Worm (Caenorhabditis elegans) whole organism, L2 larva: Measurements from ENCODE around the gene taap-1.
A peak's percentile ranks its signal among the peaks of the same experiment; 100 is the strongest.

Experiments
- C34F6.9 ChIP-seq: fragments of 150-350 bp; optimal IDR thresholded peaks from 2 replicates; lab custom pipeline; 2014; ENCODE audit warnings: missing biosample characterization, missing genetic modification characterization
- F13H6.1 ChIP-seq: sonication (generic microtip); optimal IDR thresholded peaks from 2 replicates; lab custom pipeline; 2016; ENCODE audit warnings: missing genetic modification characterization, missing compliant biosample characterization
- Y55F3AM.14 ChIP-seq: fragments of 200-800 bp; sonication (Bioruptor generic); optimal IDR thresholded peaks from 2 replicates; lab custom pipeline; 2018; ENCODE audit warnings: mild to moderate bottlenecking, missing genetic modification characterization, missing compliant biosample characterization
- ZK546.5 ChIP-seq: sonication (generic microtip); optimal IDR thresholded peaks from 2 replicates; lab custom pipeline; 2017; ENCODE audit warnings: missing biosample characterization, missing genetic modification characterization
- ama-1 ChIP-seq: fragments of 150-350 bp; optimal IDR thresholded peaks from 2 replicates; lab custom pipeline; 2018; ENCODE audit warnings: inconsistent platforms
- blmp-1 ChIP-seq: sonication (generic microtip); optimal IDR thresholded peaks from 2 replicates; lab custom pipeline; 2017; ENCODE audit warnings: missing genetic modification characterization, mild to moderate bottlenecking, missing compliant biosample characterization, antibody characterized with exemption, moderate library complexity; ENCODE audit not compliant: insufficient read depth
- ceh-16 ChIP-seq: fragments of 150-350 bp; optimal IDR thresholded peaks from 2 replicates; lab custom pipeline; 2014; ENCODE audit warnings: missing biosample characterization, missing genetic modification characterization
- crh-2 ChIP-seq: sonication (generic microtip); optimal IDR thresholded peaks from 2 replicates; lab custom pipeline; 2017; ENCODE audit warnings: missing biosample characterization, missing genetic modification characterization
- dmd-4 ChIP-seq: sonication (generic microtip); optimal IDR thresholded peaks from 2 replicates; lab custom pipeline; 2017; ENCODE audit warnings: missing biosample characterization, missing genetic modification characterization
- egl-27 ChIP-seq: sonication (generic microtip); optimal IDR thresholded peaks from 3 replicates; lab custom pipeline; 2017; ENCODE audit warnings: missing biosample characterization, missing genetic modification reagents, missing genetic modification characterization
- gmeb-1 ChIP-seq: fragments of 150-350 bp; optimal IDR thresholded peaks from 2 replicates; lab custom pipeline; 2014; ENCODE audit warnings: missing biosample characterization, missing genetic modification characterization
- lin-13 ChIP-seq: fragments of 150-350 bp; optimal IDR thresholded peaks from 2 replicates; lab custom pipeline; 2014; ENCODE audit warnings: missing biosample characterization, missing genetic modification reagents, missing genetic modification characterization
- lin-39 ChIP-seq: fragments of 150-350 bp; optimal IDR thresholded peaks from 2 replicates; lab custom pipeline; 2014; ENCODE audit warnings: missing biosample characterization, missing genetic modification reagents, missing genetic modification characterization
- lsy-2 ChIP-seq, 2 experiments: fragments of 150-350 bp in 1 of 2; sonication (generic microtip) in 1 of 2; optimal IDR thresholded peaks; 2 replicates each; lab custom pipeline; 2014 to 2017; ENCODE audit warnings: missing biosample characterization in 2 of 2, missing genetic modification characterization in 2 of 2
- mdl-1 ChIP-seq, 2 experiments: fragments of 150-350 bp in 1 of 2; sonication (generic microtip) in 1 of 2; optimal IDR thresholded peaks; 2 replicates each; lab custom pipeline; 2017; ENCODE audit warnings: missing biosample characterization in 2 of 2, missing genetic modification characterization in 2 of 2
- nhr-11 ChIP-seq: fragments of 150-350 bp; optimal IDR thresholded peaks from 2 replicates; lab custom pipeline; 2014; ENCODE audit warnings: missing biosample characterization, missing genetic modification characterization
- nhr-12 ChIP-seq: fragments of 150-350 bp; optimal IDR thresholded peaks from 2 replicates; lab custom pipeline; 2014; ENCODE audit warnings: missing biosample characterization, missing genetic modification characterization
- nhr-129 ChIP-seq: fragments of 150-350 bp; optimal IDR thresholded peaks from 2 replicates; lab custom pipeline; 2014; ENCODE audit warnings: missing biosample characterization, missing genetic modification characterization
- nhr-21 ChIP-seq: fragments of 150-350 bp; optimal IDR thresholded peaks from 2 replicates; lab custom pipeline; 2014; ENCODE audit warnings: missing biosample characterization, missing genetic modification characterization
- nhr-23 ChIP-seq: fragments of 150-350 bp; optimal IDR thresholded peaks from 2 replicates; lab custom pipeline; 2014; ENCODE audit warnings: missing biosample characterization, missing genetic modification reagents, missing genetic modification characterization
- nhr-25 ChIP-seq: fragments of 150-350 bp; sonication (generic microtip); optimal IDR thresholded peaks from 3 replicates; lab custom pipeline; 2014; ENCODE audit warnings: missing biosample characterization, missing genetic modification characterization
- sem-4 ChIP-seq: fragments of 150-350 bp; optimal IDR thresholded peaks from 2 replicates; lab custom pipeline; 2014; ENCODE audit warnings: missing biosample characterization, missing genetic modification reagents, missing genetic modification characterization
- skn-1 ChIP-seq: sonication (generic microtip); optimal IDR thresholded peaks from 2 replicates; lab custom pipeline; 2017; ENCODE audit warnings: missing biosample characterization, missing genetic modification characterization
- sma-3 ChIP-seq: sonication (generic microtip); optimal IDR thresholded peaks from 2 replicates; lab custom pipeline; 2016; ENCODE audit warnings: missing genetic modification reagents, missing genetic modification characterization, missing compliant biosample characterization
- sma-9 ChIP-seq, 2 experiments: fragments of 150-350 bp in 1 of 2; sonication (generic microtip) in 1 of 2; optimal IDR thresholded peaks; 2 replicates each; lab custom pipeline; 2014 to 2016; ENCODE audit warnings: missing genetic modification characterization in 2 of 2, mild to moderate bottlenecking in 1 of 2, missing biosample characterization in 1 of 2, missing compliant biosample characterization in 1 of 2, missing genetic modification reagents in 1 of 2, moderate library complexity in 1 of 2
- snpc-4 ChIP-seq: fragments of 150-350 bp; optimal IDR thresholded peaks from 2 replicates; lab custom pipeline; 2014; ENCODE audit warnings: missing biosample characterization, missing genetic modification characterization
- unc-39 ChIP-seq: fragments of 150-350 bp; optimal IDR thresholded peaks from 2 replicates; lab custom pipeline; 2014; ENCODE audit warnings: missing biosample characterization, missing genetic modification characterization
- unc-55 ChIP-seq: fragments of 150-350 bp; sonication (generic microtip); optimal IDR thresholded peaks from 3 replicates; lab custom pipeline; 2014; ENCODE audit warnings: missing biosample characterization, missing genetic modification reagents, missing genetic modification characterization
- unc-62 ChIP-seq: fragments of 150-350 bp; optimal IDR thresholded peaks from 2 replicates; lab custom pipeline; 2014; ENCODE audit warnings: missing biosample characterization, missing genetic modification reagents, missing genetic modification characterization
- zag-1 ChIP-seq: fragments of 150-350 bp; optimal IDR thresholded peaks from 2 replicates; lab custom pipeline; 2014; ENCODE audit warnings: missing biosample characterization, missing genetic modification characterization

The taap-1 gene

ce11 chrII:8467809-8468208, 15.9 kb downstream of the taap-1 start, which contains the start of gene M05D6.2:
Gene M05D6.2, plus strand, starts transcription at chrII:8468109.
- TF ChIP-seq skn-1 (tag; lab: Kevin White, UChicago) (no peak), lin-39 (tag; lab: Kevin White, UChicago) (no peak), zag-1 (tag; lab: Kevin White, UChicago) (no peak), unc-55 (GFP tag; lab: Kevin White, UChicago) (no peak), snpc-4 (no peak), F13H6.1 (tag; lab: Kevin White, UChicago) (no peak), ZK546.5 (no peak), nhr-129 (tag; lab: Kevin White, UChicago) (no peak), gmeb-1 (tag; lab: Kevin White, UChicago) (no peak), ama-1 (no peak), mdl-1 (tag; optimal IDR thresholded peaks at IDR 0.05; lab: Kevin White, UChicago) (no peak), Y55F3AM.14 (GFP tag; lab: Kevin White, UChicago) (no peak), crh-2 (tag; lab: Kevin White, UChicago) (no peak)
- TF ChIP-seq, all 48 proteins: peak for 0

ce11 chrII:8466874-8467273, 16.8 kb downstream of the taap-1 start, which contains the start of gene F22B5.10:
Gene F22B5.10, plus strand, starts transcription at chrII:8467174.
- TF ChIP-seq nhr-12 (no peak), nhr-21 (tag; lab: Kevin White, UChicago) (no peak), blmp-1 (tag; lab: Kevin White, UChicago) (no peak), gmeb-1 (tag; lab: Kevin White, UChicago) (no peak), nhr-129 (tag; lab: Kevin White, UChicago) (no peak), nhr-11 (no peak), mdl-1 (tag; optimal IDR thresholded peaks at IDR 0.05; lab: Kevin White, UChicago) (no peak), ceh-16 (no peak), egl-27 (tag; lab: Kevin White, UChicago) (no peak), unc-62 (GFP tag; lab: Kevin White, UChicago) (no peak), Y55F3AM.14 (GFP tag; lab: Kevin White, UChicago) (no peak), sem-4 (tag; lab: Kevin White, UChicago) (no peak)
- TF ChIP-seq, all 48 proteins: peak for 0

ce11 chrII:8464448-8464898, 19.2 kb downstream of the taap-1 start, which contains the start of gene fars-3:
Gene fars-3, plus strand, starts transcription at chrII:8464848.
- TF ChIP-seq crh-2 (tag; lab: Kevin White, UChicago) (no peak), lsy-2 (tag; optimal IDR thresholded peaks at IDR 0.05; lab: Kevin White, UChicago) (peak in 1 of 2 experiments; percentile 49), C34F6.9 (tag; lab: Kevin White, UChicago) (peak; percentile 39), sma-3 (GFP tag; lab: Kevin White, UChicago) (no peak), nhr-25 (tag; lab: Kevin White, UChicago) (no peak), ceh-16 (no peak), unc-39 (tag; lab: Kevin White, UChicago) (no peak), snpc-4 (no peak), ama-1 (peak; percentile 26)
- TF ChIP-seq, all 48 proteins: peak for 3

- TF ChIP-seq unc-55 (GFP tag; lab: Kevin White, UChicago) (peak; percentile 30), lsy-2 (tag; optimal IDR thresholded peaks at IDR 0.05; lab: Kevin White, UChicago) (peak in 1 of 2 experiments; percentile 29), nhr-23 (tag; lab: Kevin White, UChicago) (no peak), nhr-129 (tag; lab: Kevin White, UChicago) (peak; percentile 26), C34F6.9 (tag; lab: Kevin White, UChicago) (peak; percentile 63)
Observed at ce11 chrII:8457438-8457837, 26.2 kb downstream of the taap-1 start, which contains the start of gene zyg-9. Gene zyg-9, plus strand, starts transcription at chrII:8457818.

- TF ChIP-seq lin-13 (GFP tag; lab: Kevin White, UChicago) (no peak), dmd-4 (tag; lab: Kevin White, UChicago) (no peak), sma-9 (GFP tag; optimal IDR thresholded peaks at IDR 0.05; lab: Kevin White, UChicago) (no peak), sma-9 (tag; optimal IDR thresholded peaks at IDR 0.05; lab: Kevin White, UChicago) (no peak), sma-3 (GFP tag; lab: Kevin White, UChicago) (no peak), ceh-16 (no peak), nhr-11 (no peak)
Observed at ce11 chrII:8456681-8457389, 26.8 kb downstream of the taap-1 start.
